Worm (Caenorhabditis elegans) whole organism, early embryonic: ENCODE results near the gene R07B1.8.

ENCODE experiments used
- ama-1 ChIP-seq: fragments of 150-350 bp; optimal IDR thresholded peaks from 2 replicates; lab custom pipeline; 2014
- ceh-13 ChIP-seq: fragments of 200-800 bp; sonication (Bioruptor generic); optimal IDR thresholded peaks from 2 replicates; lab custom pipeline; 2018; ENCODE audit warnings: mild to moderate bottlenecking, missing genetic modification characterization, missing compliant biosample characterization
- ets-7 ChIP-seq: sonication (generic microtip); optimal IDR thresholded peaks from 2 replicates; lab custom pipeline; 2016; ENCODE audit warnings: missing genotype, missing genetic modification characterization, missing compliant biosample characterization
- hnd-1 ChIP-seq: sonication (generic microtip); optimal IDR thresholded peaks from 2 replicates; lab custom pipeline; 2016; ENCODE audit warnings: missing genetic modification characterization, missing compliant biosample characterization
- pes-1 ChIP-seq: fragments of 200-800 bp; sonication (Bioruptor generic); IDR thresholded peaks from 2 replicates; pipeline ENCODE4 v1.3.6; 2022; ENCODE audit warnings: missing genetic modification reagents, missing genetic modification characterization, missing compliant biosample characterization
- scrt-1 ChIP-seq: fragments of 200-800 bp; sonication (Bioruptor generic); IDR thresholded peaks from 2 replicates; pipeline ENCODE4 v1.3.6; 2022; ENCODE audit warnings: missing genetic modification characterization, missing compliant biosample characterization
- tbx-11 ChIP-seq: fragments of 200-800 bp; sonication (Bioruptor generic); IDR thresholded peaks from 2 replicates; pipeline ENCODE4 v1.3.6; 2022; ENCODE audit warnings: missing genetic modification characterization, missing compliant biosample characterization
- tra-4 ChIP-seq: sonication (generic microtip); optimal IDR thresholded peaks from 2 replicates; lab custom pipeline; 2017; ENCODE audit warnings: missing genetic modification characterization, missing compliant biosample characterization

- no peak for TF ChIP-seq ets-7
- TF ChIP-seq ama-1 (lab: Kevin White, UChicago): no peak
- TF ChIP-seq pes-1 (GFP tag; lab: Robert Waterston, UW): no peak
- no peak for TF ChIP-seq ceh-13 (GFP tag; lab: Kevin White, UChicago)
- no peak for TF ChIP-seq tbx-11 (GFP tag; lab: Robert Waterston, UW)
- no peak for TF ChIP-seq scrt-1 (GFP tag; lab: Robert Waterston, UW)
- TF ChIP-seq hnd-1 (tag; lab: Kevin White, UChicago): no peak
- no peak for TF ChIP-seq tra-4 (tag; lab: Kevin White, UChicago)
Observed at ce11 chrX:9869522-9869921, 2.9 kb downstream of the R07B1.8 start, which contains the start of gene R07B1.13.
